Worm (Caenorhabditis elegans) whole organism, L1 larva: ENCODE measurements around the gene Y22D7AL.7.

ENCODE experiments used
- C16A3.4 ChIP-seq: fragments of 150-350 bp; optimal IDR thresholded peaks from 2 replicates; lab custom pipeline; 2014; ENCODE audit warnings: missing biosample characterization, missing genetic modification characterization
- C34B4.2 ChIP-seq: sonication (generic microtip); optimal IDR thresholded peaks from 2 replicates; lab custom pipeline; 2017; ENCODE audit warnings: mild to moderate bottlenecking, missing genetic modification characterization, missing compliant biosample characterization
- F16B12.6 ChIP-seq: fragments of 150-350 bp; optimal IDR thresholded peaks from 2 replicates; lab custom pipeline; 2014; ENCODE audit warnings: missing biosample characterization, missing genetic modification characterization
- aly-2 ChIP-seq: fragments of 150-350 bp; optimal IDR thresholded peaks from 2 replicates; lab custom pipeline; 2014; ENCODE audit warnings: missing biosample characterization, missing genetic modification characterization
- blmp-1 ChIP-seq: fragments of 150-350 bp; optimal IDR thresholded peaks from 2 replicates; lab custom pipeline; 2014; ENCODE audit warnings: missing biosample characterization, missing genetic modification characterization
- ceh-63 ChIP-seq: fragments of 200-800 bp; sonication (Bioruptor generic); optimal IDR thresholded peaks from 2 replicates; lab custom pipeline; 2018; ENCODE audit warnings: mild to moderate bottlenecking, missing genetic modification characterization, missing compliant biosample characterization
- ceh-82 ChIP-seq, 3 experiments: fragments of 150-350 bp in 1 of 3; sonication (generic microtip) in 2 of 3; optimal IDR thresholded peaks; 2 replicates each; lab custom pipeline; 2014 to 2017; ENCODE audit warnings: missing biosample characterization in 3 of 3, missing genetic modification characterization in 3 of 3
- ceh-88 ChIP-seq: fragments of 200-800 bp; sonication (Bioruptor generic); IDR thresholded peaks from 2 replicates; pipeline ENCODE4 v1.3.6; 2022; ENCODE audit warnings: missing genetic modification characterization, missing compliant biosample characterization
- ces-1 ChIP-seq: fragments of 150-350 bp; optimal IDR thresholded peaks from 2 replicates; lab custom pipeline; 2014; ENCODE audit warnings: missing biosample characterization, missing genetic modification reagents, missing genetic modification characterization
- dsc-1 ChIP-seq: sonication (generic microtip); optimal IDR thresholded peaks from 2 replicates; lab custom pipeline; 2016; ENCODE audit warnings: mild to moderate bottlenecking, missing genetic modification characterization, missing compliant biosample characterization
- efl-1 ChIP-seq, 4 experiments: fragments of 150-350 bp; optimal IDR thresholded peaks in 3 of 4; peaks in 1 of 4; 1 replicate in 1 of 4; 2 replicates in 3 of 4; lab custom pipeline; 2014; ENCODE audit warnings: missing biosample characterization in 2 of 4, missing genetic modification characterization in 2 of 4, missing genetic modification reagents in 2 of 4
- efl-3 ChIP-seq: fragments of 200-800 bp; sonication (Bioruptor generic); optimal IDR thresholded peaks from 2 replicates; lab custom pipeline; 2018; ENCODE audit warnings: mild to moderate bottlenecking, missing genetic modification characterization, missing compliant biosample characterization
- egl-27 ChIP-seq, 2 experiments: fragments of 150-350 bp in 1 of 2; sonication (generic microtip); optimal IDR thresholded peaks; 3 replicates each; lab custom pipeline; 2017 to 2018; ENCODE audit warnings: missing biosample characterization in 2 of 2, missing genetic modification characterization in 2 of 2, missing genetic modification reagents in 2 of 2
- ets-5 ChIP-seq: fragments of 200-800 bp; sonication (Bioruptor generic); IDR thresholded peaks from 2 replicates; pipeline ENCODE4 v1.3.6; 2022; ENCODE audit warnings: missing genetic modification characterization, missing compliant biosample characterization
- grh-1 ChIP-seq: fragments of 200-800 bp; sonication (Bioruptor generic); IDR thresholded peaks from 2 replicates; pipeline ENCODE4 v1.3.6; 2022; ENCODE audit warnings: missing genetic modification reagents, missing genetic modification characterization, missing compliant biosample characterization
- irx-1 ChIP-seq: sonication (generic microtip); optimal IDR thresholded peaks from 2 replicates; lab custom pipeline; 2016; ENCODE audit warnings: missing genetic modification characterization, missing compliant biosample characterization
- lin-13 ChIP-seq: fragments of 150-350 bp; optimal IDR thresholded peaks from 2 replicates; lab custom pipeline; 2014; ENCODE audit warnings: missing biosample characterization, missing genetic modification reagents, missing genetic modification characterization
- lin-14 ChIP-seq: fragments of 200-800 bp; sonication (Bioruptor generic); optimal IDR thresholded peaks from 2 replicates; lab custom pipeline; 2018; ENCODE audit warnings: mild to moderate bottlenecking, missing genetic modification characterization, moderate library complexity, missing compliant biosample characterization
- lin-35 ChIP-seq, 2 experiments: fragments of 150-350 bp; optimal IDR thresholded peaks; 2 replicates each; lab custom pipeline; 2014; ENCODE audit warnings: missing biosample characterization in 2 of 2, missing genetic modification characterization in 2 of 2, missing genetic modification reagents in 2 of 2
- lin-39 ChIP-seq: fragments of 150-350 bp; optimal IDR thresholded peaks from 2 replicates; lab custom pipeline; 2014; ENCODE audit warnings: missing biosample characterization, missing genetic modification reagents, missing genetic modification characterization
- lir-3 ChIP-seq: sonication (generic microtip); optimal IDR thresholded peaks from 2 replicates; lab custom pipeline; 2016; ENCODE audit warnings: mild to moderate bottlenecking, missing genetic modification characterization, moderate library complexity, missing compliant biosample characterization; ENCODE audit not compliant: poor library complexity
- lsy-2 ChIP-seq, 2 experiments: fragments of 150-350 bp; optimal IDR thresholded peaks; 2 replicates each; lab custom pipeline; 2014; ENCODE audit warnings: missing biosample characterization in 2 of 2, missing genetic modification characterization in 2 of 2
- mef-2 ChIP-seq: fragments of 150-350 bp; optimal IDR thresholded peaks from 2 replicates; lab custom pipeline; 2014; ENCODE audit warnings: missing biosample characterization, missing genetic modification characterization
- nhr-12 ChIP-seq: sonication (generic microtip); optimal IDR thresholded peaks from 2 replicates; lab custom pipeline; 2017; ENCODE audit warnings: missing biosample characterization, missing genetic modification characterization
- nhr-19 ChIP-seq: fragments of 200-800 bp; sonication (Bioruptor generic); conservative IDR thresholded peaks from 2 replicates; pipeline ENCODE4 v1.3.6; 2022; ENCODE audit warnings: missing genetic modification characterization, missing compliant biosample characterization
- nhr-20 ChIP-seq: sonication (generic microtip); optimal IDR thresholded peaks from 2 replicates; lab custom pipeline; 2016; ENCODE audit warnings: mild to moderate bottlenecking, missing genetic modification characterization, missing compliant biosample characterization
- nhr-28 ChIP-seq: fragments of 150-350 bp; optimal IDR thresholded peaks from 2 replicates; lab custom pipeline; 2014; ENCODE audit warnings: missing biosample characterization, missing genetic modification characterization
- nhr-77 ChIP-seq: fragments of 150-350 bp; optimal IDR thresholded peaks from 2 replicates; lab custom pipeline; 2014; ENCODE audit warnings: missing biosample characterization, missing genetic modification characterization
- nhr-84 ChIP-seq: sonication (generic microtip); optimal IDR thresholded peaks from 2 replicates; lab custom pipeline; 2017; ENCODE audit warnings: missing biosample characterization, missing genetic modification characterization
- nhr-85 ChIP-seq: sonication (generic microtip); peaks from one replicate; lab custom pipeline; 2016; ENCODE audit warnings: missing genetic modification characterization, inconsistent platforms, missing compliant biosample characterization
- nhr-90 ChIP-seq: sonication (generic microtip); optimal IDR thresholded peaks from 2 replicates; lab custom pipeline; 2016; ENCODE audit warnings: mild to moderate bottlenecking, missing genetic modification characterization, missing compliant biosample characterization; ENCODE audit not compliant: poor library complexity
- pqm-1 ChIP-seq: sonication (generic microtip); optimal IDR thresholded peaks from 3 replicates; lab custom pipeline; 2017; ENCODE audit warnings: missing biosample characterization, missing genetic modification characterization
- skn-1 ChIP-seq: fragments of 150-350 bp; optimal IDR thresholded peaks from 2 replicates; lab custom pipeline; 2014; ENCODE audit warnings: missing biosample characterization, missing genetic modification characterization
- snpc-4 ChIP-seq: fragments of 150-350 bp; optimal IDR thresholded peaks from 2 replicates; lab custom pipeline; 2014; ENCODE audit warnings: missing biosample characterization, missing genetic modification characterization
- sup-37 ChIP-seq: fragments of 200-800 bp; sonication (Bioruptor generic); optimal IDR thresholded peaks from 2 replicates; lab custom pipeline; 2018; ENCODE audit warnings: mild to moderate bottlenecking, missing genetic modification characterization, missing compliant biosample characterization
- swsn-7 ChIP-seq: sonication (generic microtip); optimal IDR thresholded peaks from 2 replicates; lab custom pipeline; 2016; ENCODE audit warnings: missing genetic modification characterization, missing compliant biosample characterization
- tlp-1 ChIP-seq: fragments of 150-350 bp; optimal IDR thresholded peaks from 2 replicates; lab custom pipeline; 2014; ENCODE audit warnings: missing biosample characterization, missing genetic modification characterization
- unc-130 ChIP-seq: fragments of 150-350 bp; optimal IDR thresholded peaks from 2 replicates; lab custom pipeline; 2017; ENCODE audit warnings: missing biosample characterization, missing genetic modification characterization, inconsistent platforms
- unc-30 ChIP-seq: sonication (generic microtip); optimal IDR thresholded peaks from 2 replicates; lab custom pipeline; 2017; ENCODE audit warnings: missing biosample characterization, missing genetic modification characterization
- zag-1 ChIP-seq: fragments of 150-350 bp; optimal IDR thresholded peaks from 2 replicates; lab custom pipeline; 2014; ENCODE audit warnings: missing biosample characterization, missing genetic modification characterization
- zip-4 ChIP-seq: fragments of 200-800 bp; sonication (Bioruptor generic); optimal IDR thresholded peaks from 2 replicates; lab custom pipeline; 2018; ENCODE audit warnings: mild to moderate bottlenecking, missing genetic modification characterization, moderate library complexity, missing compliant biosample characterization
- ztf-4 ChIP-seq: fragments of 150-350 bp; optimal IDR thresholded peaks from 2 replicates; lab custom pipeline; 2014; ENCODE audit warnings: missing biosample characterization, missing genetic modification characterization

Y22D7AL.7 gene

ce11 chrIII:1618915-1619314 lies 42.4 kb downstream of the Y22D7AL.7 start, which contains the start of gene Y22D7AL.10 (continued):
- TF ChIP-seq C16A3.4 (tag; lab: Kevin White, UChicago) (peak; percentile 97), aly-2 (tag; lab: Kevin White, UChicago) (peak; percentile 96), ces-1 (GFP tag; lab: Kevin White, UChicago) (no peak), lin-35 (GFP tag; optimal IDR thresholded peaks at IDR 0.05; lab: Kevin White, UChicago) (peak; percentile 90 to 94), nhr-12 (tag; lab: Kevin White, UChicago) (peak; percentile 72), lin-13 (peak; percentile 99), unc-30 (tag; lab: Kevin White, UChicago) (peak; percentile 88), ceh-63 (GFP tag; lab: Kevin White, UChicago) (peak; percentile 85), nhr-85 (tag; lab: Kevin White, UChicago) (peak; percentile 99), lin-14 (peak; percentile 99), lin-39 (tag; lab: Kevin White, UChicago) (peak; percentile 99), nhr-19 (GFP tag; lab: Robert Waterston, UW) (peak; percentile 99), ceh-82 (tag; optimal IDR thresholded peaks at IDR 0.05; lab: Kevin White, UChicago) (peak; percentile 95 to 97 (median 97)), swsn-7 (peak; percentile 99), ets-5 (GFP tag; lab: Robert Waterston, UW) (no peak), blmp-1 (tag; lab: Kevin White, UChicago) (peak; percentile 82), nhr-77 (tag; lab: Kevin White, UChicago) (peak; percentile 92), nhr-20 (tag; lab: Kevin White, UChicago) (peak; percentile 99), dsc-1 (tag; lab: Kevin White, UChicago) (peak; percentile 100), snpc-4 (tag; lab: Kevin White, UChicago) (peak; percentile 90), nhr-28 (tag; lab: Kevin White, UChicago) (peak; percentile 37), skn-1 (tag; lab: Kevin White, UChicago) (peak; percentile 92), mef-2 (peak; percentile 85), ztf-4 (tag; lab: Kevin White, UChicago) (peak; percentile 97), grh-1 (GFP tag; lab: Robert Waterston, UW) (peak; percentile 99), sup-37 (GFP tag; lab: Kevin White, UChicago) (peak; percentile 98), lir-3 (peak; percentile 97), zip-4 (GFP tag; lab: Kevin White, UChicago) (peak; percentile 96), irx-1 (tag; lab: Kevin White, UChicago) (peak; percentile 99), efl-3 (GFP tag; lab: Kevin White, UChicago) (peak; percentile 97), efl-1 (optimal IDR thresholded peaks at IDR 0.05; lab: Kevin White, UChicago) (peak; percentile 95), efl-1 (GFP tag; optimal IDR thresholded peaks at IDR 0.05 in 1 of 2; lab: Kevin White, UChicago) (peak; percentile 86 to 99), zag-1 (peak; percentile 36), C34B4.2 (tag; lab: Kevin White, UChicago) (peak; percentile 95), nhr-90 (tag; lab: Kevin White, UChicago) (peak; percentile 99), pqm-1 (tag; lab: Kevin White, UChicago) (no peak), unc-130 (tag; lab: Kevin White, UChicago) (peak; percentile 97), egl-27 (tag; optimal IDR thresholded peaks at IDR 0.05; lab: Kevin White, UChicago) (peak; percentile 38 to 66)

ce11 chrIII:1619442-1619841 lies 42.9 kb downstream of the Y22D7AL.7 start, which contains the start of gene hsp-60:
Gene hsp-60, plus strand, starts transcription at chrIII:1619742.
- TF ChIP-seq efl-3 (GFP tag; lab: Kevin White, UChicago) (no peak), nhr-12 (tag; lab: Kevin White, UChicago) (no peak), F16B12.6 (tag; lab: Kevin White, UChicago) (no peak), lsy-2 (tag; optimal IDR thresholded peaks at IDR 0.05; lab: Kevin White, UChicago) (no peak)

- TF ChIP-seq skn-1 (tag; lab: Kevin White, UChicago) (no peak), ztf-4 (tag; lab: Kevin White, UChicago) (no peak), ceh-88 (GFP tag; lab: Robert Waterston, UW) (no peak), tlp-1 (tag; lab: Kevin White, UChicago) (no peak), nhr-84 (tag; lab: Kevin White, UChicago) (no peak)
Observed at ce11 chrIII:1619890-1620289, 43.3 kb downstream of the Y22D7AL.7 start.
